Worm (Caenorhabditis elegans): Measurements from ENCODE around the gene nhr-41.

- no peak for TF ChIP-seq sox-2 (GFP tag; IDR thresholded peaks at IDR 0.05)
- no peak for TF ChIP-seq sox-4 (tag; optimal IDR thresholded peaks at IDR 0.05)
These were observed at the start of gene nhr-41 for ce11 chrIV:1385915-1386314.

Measured in whole organism, late embryonic.